Worm (Caenorhabditis elegans) whole organism, early embryonic: ENCODE measurements around the gene Y2H9A.4.

ENCODE experiments used
- ama-1 ChIP-seq: fragments of 150-350 bp; optimal IDR thresholded peaks from 2 replicates; lab custom pipeline; 2014
- hmbx-1 ChIP-seq: sonication (generic microtip); optimal IDR thresholded peaks from 2 replicates; lab custom pipeline; 2016; ENCODE audit warnings: mild to moderate bottlenecking, missing genetic modification characterization, missing compliant biosample characterization

ce11 chrV:13472062-13472461 lies 26.4 kb downstream of the Y2H9A.4 start:
- no peak for TF ChIP-seq hmbx-1
- TF ChIP-seq ama-1 (lab: Kevin White, UChicago): no peak
